Worm (Caenorhabditis elegans) whole organism, L4 larva: Measurements from ENCODE around the gene ZK822.10.

Source experiments
- D1046.2 ChIP-seq: fragments of 200-800 bp; sonication (Bioruptor generic); IDR thresholded peaks from 2 replicates; pipeline ENCODE4 v1.3.6; 2022; ENCODE audit warnings: missing genetic modification characterization, missing compliant biosample characterization
- F26F4.8 ChIP-seq: fragments of 200-800 bp; sonication (Bioruptor generic); conservative IDR thresholded peaks from 2 replicates; pipeline ENCODE4 v1.3.6; 2022; ENCODE audit warnings: missing genetic modification characterization, missing compliant biosample characterization
- F44E2.7 ChIP-seq: fragments of 200-800 bp; sonication (Bioruptor generic); IDR thresholded peaks from 2 replicates; pipeline ENCODE4 v2.1.2; 2022; ENCODE audit warnings: missing genetic modification characterization, missing compliant biosample characterization
- T20F7.1 ChIP-seq: fragments of 200-800 bp; sonication (Bioruptor generic); optimal IDR thresholded peaks from 2 replicates; lab custom pipeline; 2018; ENCODE audit warnings: mild to moderate bottlenecking, missing genetic modification characterization, missing compliant biosample characterization
- T26A8.4 ChIP-seq: fragments of 200-800 bp; sonication (Bioruptor generic); IDR thresholded peaks from 2 replicates; pipeline ENCODE4 v1.3.6; 2022; ENCODE audit warnings: missing genetic modification characterization, missing compliant biosample characterization
- Y48G9A.11 ChIP-seq: fragments of 200-800 bp; sonication (Bioruptor generic); IDR thresholded peaks from 2 replicates; pipeline ENCODE4 v1.3.6; 2022; ENCODE audit warnings: missing genetic modification reagents, missing genetic modification characterization, missing compliant biosample characterization
- ZK337.2 ChIP-seq: fragments of 200-800 bp; sonication (Bioruptor generic); IDR thresholded peaks from 2 replicates; pipeline ENCODE4 v1.3.6; 2022; ENCODE audit warnings: missing genetic modification reagents, missing genetic modification characterization, missing compliant biosample characterization
- aha-1 ChIP-seq: fragments of 150-350 bp; peaks from one replicate; lab custom pipeline; 2014; ENCODE audit warnings: missing biosample characterization, missing genetic modification characterization
- aly-2 ChIP-seq: sonication (generic microtip); optimal IDR thresholded peaks from 2 replicates; lab custom pipeline; 2018; ENCODE audit warnings: missing biosample characterization, missing genetic modification characterization
- arid-1 ChIP-seq: fragments of 200-800 bp; sonication (Bioruptor generic); conservative IDR thresholded peaks from 2 replicates; pipeline ENCODE4 v1.3.6; 2022; ENCODE audit warnings: missing genetic modification reagents, missing genetic modification characterization, missing compliant biosample characterization
- ceh-20 ChIP-seq: fragments of 200-800 bp; sonication (Bioruptor generic); IDR thresholded peaks from 2 replicates; pipeline ENCODE4 v1.3.6; 2022; ENCODE audit warnings: missing genetic modification reagents, missing genetic modification characterization, missing compliant biosample characterization
- ceh-32 ChIP-seq: sonication (generic microtip); optimal IDR thresholded peaks from 2 replicates; lab custom pipeline; 2016; ENCODE audit warnings: mild to moderate bottlenecking, missing genetic modification characterization, missing compliant biosample characterization; ENCODE audit not compliant: poor library complexity
- ceh-44 ChIP-seq: fragments of 200-800 bp; sonication (Bioruptor generic); IDR thresholded peaks from 2 replicates; pipeline ENCODE4 v1.3.6; 2022; ENCODE audit warnings: missing genetic modification reagents, missing genetic modification characterization, missing compliant biosample characterization
- ctbp-1 ChIP-seq: fragments of 200-800 bp; sonication (Bioruptor generic); IDR thresholded peaks from 2 replicates; pipeline ENCODE4 v1.3.6; 2022; ENCODE audit warnings: missing genetic modification reagents, missing genetic modification characterization, missing compliant biosample characterization
- daf-12 ChIP-seq: fragments of 150-350 bp; optimal IDR thresholded peaks from 2 replicates; lab custom pipeline; 2014; ENCODE audit warnings: missing biosample characterization, missing genetic modification reagents, missing genetic modification characterization
- daf-16 ChIP-seq, 3 experiments: sonication (generic microtip); optimal IDR thresholded peaks; 2 replicates each; lab custom pipeline; 2016 to 2017; ENCODE audit warnings: missing genetic modification characterization in 3 of 3, missing genetic modification reagents in 3 of 3, mild to moderate bottlenecking in 2 of 3, missing compliant biosample characterization in 2 of 3, missing biosample characterization in 1 of 3, moderate library complexity in 1 of 3
- dmd-6 ChIP-seq: fragments of 200-800 bp; sonication (Bioruptor generic); IDR thresholded peaks from 2 replicates; pipeline ENCODE4 v1.3.6; 2022; ENCODE audit warnings: missing genetic modification reagents, missing genetic modification characterization, missing compliant biosample characterization
- dmd-8 ChIP-seq: fragments of 200-800 bp; sonication (Bioruptor generic); IDR thresholded peaks from 2 replicates; pipeline ENCODE4 v1.3.6; 2022; ENCODE audit warnings: missing genetic modification characterization, missing compliant biosample characterization
- duxl-1 ChIP-seq: sonication (generic microtip); optimal IDR thresholded peaks from 2 replicates; lab custom pipeline; 2016; ENCODE audit warnings: mild to moderate bottlenecking, missing genetic modification characterization, moderate library complexity, missing compliant biosample characterization; ENCODE audit not compliant: poor library complexity
- dve-1 ChIP-seq: sonication (generic microtip); optimal IDR thresholded peaks from 2 replicates; lab custom pipeline; 2017; ENCODE audit warnings: antibody characterized with exemption, mild to moderate bottlenecking, missing genetic modification characterization, missing compliant biosample characterization; ENCODE audit not compliant: insufficient read depth
- egl-43 ChIP-seq: fragments of 200-800 bp; sonication (Bioruptor generic); IDR thresholded peaks from 2 replicates; pipeline ENCODE4 v1.3.6; 2022; ENCODE audit warnings: missing genetic modification reagents, missing genetic modification characterization, missing compliant biosample characterization
- fos-1 ChIP-seq: fragments of 150-350 bp; optimal IDR thresholded peaks from 2 replicates; lab custom pipeline; 2014; ENCODE audit warnings: missing biosample characterization, missing genetic modification characterization
- gei-8 ChIP-seq: fragments of 200-800 bp; sonication (Bioruptor generic); optimal IDR thresholded peaks from 2 replicates; lab custom pipeline; 2018; ENCODE audit warnings: mild to moderate bottlenecking, missing genetic modification characterization, missing compliant biosample characterization
- hlh-30 ChIP-seq: sonication (generic microtip); optimal IDR thresholded peaks from 2 replicates; lab custom pipeline; 2017; ENCODE audit warnings: antibody characterized with exemption, mild to moderate bottlenecking, missing genetic modification characterization, missing compliant biosample characterization; ENCODE audit not compliant: insufficient read depth
- hmg-1.1 ChIP-seq: fragments of 200-800 bp; sonication (Bioruptor generic); IDR thresholded peaks from 2 replicates; pipeline ENCODE4 v1.3.6; 2022; ENCODE audit warnings: missing genetic modification reagents, missing genetic modification characterization, missing compliant biosample characterization
- lim-7 ChIP-seq: fragments of 200-800 bp; sonication (Bioruptor generic); IDR thresholded peaks from 2 replicates; pipeline ENCODE4 v1.3.6; 2022; ENCODE audit warnings: missing genetic modification characterization, missing compliant biosample characterization
- lin-15B ChIP-seq: fragments of 150-350 bp; sonication (generic microtip); optimal IDR thresholded peaks from 3 replicates; lab custom pipeline; 2014; ENCODE audit warnings: missing biosample characterization, missing genetic modification characterization
- lsy-2 ChIP-seq, 2 experiments: fragments of 150-350 bp in 1 of 2; sonication (generic microtip) in 1 of 2; optimal IDR thresholded peaks; 2 replicates each; lab custom pipeline; 2014 to 2017; ENCODE audit warnings: missing biosample characterization in 2 of 2, missing genetic modification characterization in 2 of 2
- madf-5 ChIP-seq, 2 experiments: fragments of 200-800 bp; sonication (Bioruptor generic); IDR thresholded peaks; 2 replicates each; pipeline ENCODE4 v1.3.6; 2022; ENCODE audit warnings: missing compliant biosample characterization in 2 of 2, missing genetic modification characterization in 2 of 2
- mdl-1 ChIP-seq, 2 experiments: fragments of 150-350 bp in 1 of 2; sonication (generic microtip) in 1 of 2; optimal IDR thresholded peaks; 2 replicates each; lab custom pipeline; 2014 to 2017; ENCODE audit warnings: missing biosample characterization in 2 of 2, missing genetic modification characterization in 2 of 2
- mxl-3 ChIP-seq: fragments of 200-800 bp; sonication (Bioruptor generic); optimal IDR thresholded peaks from 2 replicates; lab custom pipeline; 2018; ENCODE audit warnings: mild to moderate bottlenecking, missing genetic modification characterization, missing compliant biosample characterization
- nhr-102 ChIP-seq: sonication (generic microtip); optimal IDR thresholded peaks from 2 replicates; lab custom pipeline; 2016; ENCODE audit warnings: mild to moderate bottlenecking, missing genetic modification characterization, moderate library complexity, missing compliant biosample characterization
- nhr-28 ChIP-seq: fragments of 150-350 bp; optimal IDR thresholded peaks from 2 replicates; lab custom pipeline; 2014; ENCODE audit warnings: missing biosample characterization, missing genetic modification characterization
- nhr-41 ChIP-seq: fragments of 200-800 bp; sonication (Bioruptor generic); IDR thresholded peaks from 2 replicates; pipeline ENCODE4 v1.3.6; 2022; ENCODE audit warnings: missing genetic modification reagents, missing genetic modification characterization, missing compliant biosample characterization
- nhr-42 ChIP-seq: fragments of 200-800 bp; sonication (Bioruptor generic); IDR thresholded peaks from 2 replicates; pipeline ENCODE4 v1.3.6; 2022; ENCODE audit warnings: missing genetic modification characterization, missing compliant biosample characterization
- nhr-48 ChIP-seq: sonication (generic microtip); optimal IDR thresholded peaks from 2 replicates; lab custom pipeline; 2016; ENCODE audit warnings: mild to moderate bottlenecking, missing genetic modification characterization, missing compliant biosample characterization
- rbr-2 ChIP-seq: sonication (generic microtip); optimal IDR thresholded peaks from 2 replicates; lab custom pipeline; 2016; ENCODE audit warnings: missing genotype, missing genetic modification characterization, missing compliant biosample characterization
- saeg-2 ChIP-seq: fragments of 200-800 bp; sonication (Bioruptor generic); IDR thresholded peaks from 2 replicates; pipeline ENCODE4 v1.3.6; 2022; ENCODE audit warnings: missing genetic modification reagents, missing genetic modification characterization, missing compliant biosample characterization
- sdz-12 ChIP-seq: fragments of 200-800 bp; sonication (Bioruptor generic); optimal IDR thresholded peaks from 2 replicates; lab custom pipeline; 2018; ENCODE audit warnings: mild to moderate bottlenecking, missing genetic modification characterization, missing compliant biosample characterization
- snpc-1.2 ChIP-seq: fragments of 200-800 bp; sonication (Bioruptor generic); IDR thresholded peaks from 2 replicates; pipeline ENCODE4 v1.3.6; 2022; ENCODE audit warnings: missing genetic modification reagents, missing genetic modification characterization, missing compliant biosample characterization
- spr-1 ChIP-seq: sonication (generic microtip); optimal IDR thresholded peaks from 2 replicates; lab custom pipeline; 2016; ENCODE audit warnings: mild to moderate bottlenecking, missing genetic modification characterization, missing compliant biosample characterization
- tra-1 ChIP-seq: fragments of 200-800 bp; sonication (Bioruptor generic); IDR thresholded peaks from 2 replicates; pipeline ENCODE4 v1.3.6; 2022; ENCODE audit warnings: missing genetic modification reagents, missing genetic modification characterization, missing compliant biosample characterization
- vab-7 ChIP-seq: fragments of 200-800 bp; sonication (Bioruptor generic); IDR thresholded peaks from 2 replicates; pipeline ENCODE4 v1.3.6; 2022; ENCODE audit warnings: missing genetic modification reagents, missing genetic modification characterization, missing compliant biosample characterization
- zip-11 ChIP-seq: fragments of 200-800 bp; sonication (Bioruptor generic); IDR thresholded peaks from 2 replicates; pipeline ENCODE4 v1.3.6; 2022; ENCODE audit warnings: missing genetic modification characterization, missing compliant biosample characterization
- ztf-7 ChIP-seq: fragments of 150-350 bp; optimal IDR thresholded peaks from 2 replicates; lab custom pipeline; 2014; ENCODE audit warnings: missing biosample characterization, missing genetic modification characterization

The ZK822.10 gene

DNA sequence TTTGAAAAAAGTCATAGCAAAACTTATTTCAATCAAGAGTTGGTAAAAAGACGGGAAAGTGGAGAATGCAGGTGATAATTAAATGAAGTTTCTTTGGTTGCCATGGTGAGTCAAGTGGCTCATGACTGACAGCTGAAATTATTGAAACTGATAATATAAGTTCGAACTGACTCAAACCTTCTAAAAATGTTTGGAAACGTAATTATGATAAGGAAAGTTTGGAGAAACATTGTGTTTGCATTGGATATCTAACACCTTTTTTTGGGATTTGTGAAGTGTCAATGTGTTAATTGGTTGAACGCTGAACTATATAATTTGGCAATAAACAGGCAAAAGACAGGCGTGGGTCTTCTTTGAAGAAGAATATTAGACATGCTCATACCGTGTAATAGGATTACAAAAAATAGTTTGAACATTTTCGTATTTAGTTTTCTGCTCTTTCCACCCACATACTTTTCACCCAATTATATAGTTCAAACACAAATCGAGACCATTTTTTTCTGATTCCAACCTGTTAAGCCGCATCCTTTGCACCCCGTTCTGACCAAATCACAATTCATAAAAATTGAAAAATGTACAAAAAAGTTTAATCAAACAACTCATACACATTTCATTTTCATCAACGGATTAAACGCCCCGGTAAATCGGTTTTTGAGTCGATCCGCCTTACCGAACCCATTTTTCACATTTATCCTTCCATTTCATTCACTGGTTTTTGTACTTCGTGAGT lies 8.6 kb downstream of the ZK822.10 start, which contains the start of the genes srlf-33 and srlf-32:
TSS of gene srlf-33 (minus strand) at position 101 of the 730 bp plus-strand sequence.
TSS of gene srlf-32 (plus strand) at position 680 of the 730 bp plus-strand sequence.
- TF ChIP-seq aha-1 (tag; lab: Kevin White, UChicago), result peak; percentile 63
- TF ChIP-seq lim-7, result no peak
- no peak for TF ChIP-seq madf-5 (GFP tag; IDR thresholded peaks at IDR 0.05; lab: Robert Waterston, UW)
- TF ChIP-seq mxl-3, result no peak
- TF ChIP-seq, all 104 proteins: peak for 1

DNA sequence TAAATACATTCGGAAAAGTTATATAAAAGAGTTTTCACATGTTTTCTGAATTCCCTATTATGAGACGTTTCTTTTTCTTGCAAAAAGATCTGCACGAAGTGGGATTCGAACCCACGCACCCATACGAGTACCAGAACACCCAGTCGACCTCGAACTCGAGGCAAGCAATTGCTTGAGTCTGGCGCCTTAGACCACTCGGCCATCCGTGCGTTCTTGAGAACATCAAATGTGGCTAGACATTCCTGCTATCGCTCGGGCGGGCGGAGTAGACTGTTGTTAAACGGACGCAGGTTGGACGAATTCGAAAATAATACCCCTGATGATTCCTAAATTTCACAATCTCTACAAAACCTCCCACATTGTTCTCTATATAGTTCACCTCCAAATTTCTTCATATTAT lies 11.5 kb downstream of the ZK822.10 start:
- TF ChIP-seq zip-11 (GFP tag; lab: Robert Waterston, UW) (no peak), ceh-44 (peak; percentile 69; the same call in 1 of the 2 replicates), daf-12 (tag; lab: Kevin White, UChicago) (no peak), snpc-1.2 (GFP tag; lab: Robert Waterston, UW) (peak; percentile 91), nhr-48 (peak; percentile 6), ztf-7 (peak; percentile 4), T26A8.4 (GFP tag; lab: Robert Waterston, UW) (peak; percentile 56), nhr-102 (tag; lab: Kevin White, UChicago) (peak; percentile 21), gei-8 (GFP tag; lab: Kevin White, UChicago) (no peak), arid-1 (peak; percentile 71), lim-7 (peak; percentile 73), spr-1 (peak; percentile 39), dve-1 (peak; percentile 31), rbr-2 (peak; percentile 45), F44E2.7 (GFP tag; lab: Robert Waterston, UW) (no peak), Y48G9A.11 (GFP tag; lab: Robert Waterston, UW) (peak; percentile 61; the same call in 1 of the 2 replicates), hlh-30 (peak; percentile 60), D1046.2 (GFP tag; lab: Robert Waterston, UW) (0 out of 2 replicates have a peak, but pooled peaks have one; percentile 26), F26F4.8 (GFP tag; lab: Robert Waterston, UW) (peak; percentile 59; the same call in 1 of the 2 replicates), tra-1 (0 out of 2 replicates have a peak, but pooled peaks have one; percentile 33), nhr-41 (GFP tag; lab: Robert Waterston, UW) (0 out of 2 replicates have a peak, but pooled peaks have one; percentile 38), ctbp-1 (0 out of 2 replicates have a peak, but pooled peaks have one; percentile 62), duxl-1 (peak; percentile 63), ceh-32 (tag; lab: Kevin White, UChicago) (no peak), sdz-12 (GFP tag; lab: Kevin White, UChicago) (no peak), mdl-1 (tag; optimal IDR thresholded peaks at IDR 0.05; lab: Kevin White, UChicago) (peak in 1 of 2 experiments; percentile 39), dmd-8 (GFP tag; lab: Robert Waterston, UW) (peak; percentile 87; the same call in 1 of the 2 replicates), aly-2 (no peak), aha-1 (tag; lab: Kevin White, UChicago) (peak; percentile 96), ceh-20 (GFP tag; lab: Robert Waterston, UW) (0 out of 2 replicates have a peak, but pooled peaks have one; percentile 45), lsy-2 (tag; optimal IDR thresholded peaks at IDR 0.05; lab: Kevin White, UChicago) (peak in 1 of 2 experiments; percentile 48), T20F7.1 (GFP tag; lab: Kevin White, UChicago) (no peak), daf-16 (GFP tag; optimal IDR thresholded peaks at IDR 0.05; lab: Kevin White, UChicago) (peak in 1 of 2 experiments; percentile 29), daf-16 (tag; optimal IDR thresholded peaks at IDR 0.05; lab: Kevin White, UChicago) (peak; percentile 22), mxl-3 (peak; percentile 53), lin-15B (no peak), dmd-6 (GFP tag; lab: Robert Waterston, UW) (peak; percentile 74), ZK337.2 (GFP tag; lab: Robert Waterston, UW) (peak; percentile 47; the same call in 1 of the 2 replicates), vab-7 (GFP tag; lab: Robert Waterston, UW) (peak; percentile 64; the same call in 1 of the 2 replicates), fos-1 (tag; lab: Kevin White, UChicago) (no peak), hmg-1.1 (peak; percentile 68), egl-43 (GFP tag; lab: Robert Waterston, UW) (peak; percentile 87), nhr-28 (peak; percentile 40), nhr-42 (GFP tag; lab: Robert Waterston, UW) (peak; percentile 70; the same call in 1 of the 2 replicates), saeg-2 (GFP tag; lab: Robert Waterston, UW) (peak; percentile 76; the same call in 1 of the 2 replicates)
